Worm (Caenorhabditis elegans): ENCODE data around the gene algn-11.

ce11 chrIII:7258931-7259330, 31.4 kb downstream of the algn-11 start, which contains the start of gene B0361.4:
- TF ChIP-seq hlh-13 (GFP tag; optimal IDR thresholded peaks at IDR 0.05) (no peak), fkh-10 (GFP tag; optimal IDR thresholded peaks at IDR 0.05) (no peak), ceh-18 (tag; optimal IDR thresholded peaks at IDR 0.05) (no peak), Y22D7AL.16 (tag; optimal IDR thresholded peaks at IDR 0.05) (no peak), pqm-1 (tag; optimal IDR thresholded peaks at IDR 0.05) (no peak), F13H6.1 (tag; optimal IDR thresholded peaks at IDR 0.05) (no peak), dve-1 (tag; optimal IDR thresholded peaks at IDR 0.05) (no peak), madf-2 (tag; optimal IDR thresholded peaks at IDR 0.05) (no peak), pax-1 (tag; optimal IDR thresholded peaks at IDR 0.05) (no peak)
